Worm (Caenorhabditis elegans) whole organism, L1 larva: Measurements from ENCODE around the gene srt-63.

Experiments used
- C04F5.9 ChIP-seq: sonication (generic microtip); optimal IDR thresholded peaks from 2 replicates; lab custom pipeline; 2016; ENCODE audit warnings: missing genetic modification characterization, missing compliant biosample characterization
- C16A3.4 ChIP-seq: fragments of 150-350 bp; optimal IDR thresholded peaks from 2 replicates; lab custom pipeline; 2014; ENCODE audit warnings: missing biosample characterization, missing genetic modification characterization
- C34B4.2 ChIP-seq: sonication (generic microtip); optimal IDR thresholded peaks from 2 replicates; lab custom pipeline; 2017; ENCODE audit warnings: mild to moderate bottlenecking, missing genetic modification characterization, missing compliant biosample characterization
- F16B12.6 ChIP-seq: fragments of 150-350 bp; optimal IDR thresholded peaks from 2 replicates; lab custom pipeline; 2014; ENCODE audit warnings: missing biosample characterization, missing genetic modification characterization
- Y116A8C.19 ChIP-seq: sonication (generic microtip); optimal IDR thresholded peaks from 2 replicates; lab custom pipeline; 2016; ENCODE audit warnings: missing compliant biosample characterization, missing genetic modification characterization, borderline replicate concordance
- blmp-1 ChIP-seq: fragments of 150-350 bp; optimal IDR thresholded peaks from 2 replicates; lab custom pipeline; 2014; ENCODE audit warnings: missing biosample characterization, missing genetic modification characterization
- ceh-8 ChIP-seq: fragments of 200-800 bp; sonication (Bioruptor generic); optimal IDR thresholded peaks from 2 replicates; lab custom pipeline; 2018; ENCODE audit warnings: mild to moderate bottlenecking, missing genetic modification characterization, moderate library complexity, missing compliant biosample characterization
- ceh-82 ChIP-seq, 3 experiments: fragments of 150-350 bp in 1 of 3; sonication (generic microtip) in 2 of 3; optimal IDR thresholded peaks; 2 replicates each; lab custom pipeline; 2014 to 2017; ENCODE audit warnings: missing biosample characterization in 3 of 3, missing genetic modification characterization in 3 of 3
- ces-1 ChIP-seq: fragments of 150-350 bp; optimal IDR thresholded peaks from 2 replicates; lab custom pipeline; 2014; ENCODE audit warnings: missing biosample characterization, missing genetic modification reagents, missing genetic modification characterization
- dpl-1 ChIP-seq, 3 experiments: fragments of 150-350 bp in 2 of 3; sonication (generic microtip) in 1 of 3; optimal IDR thresholded peaks; 2 replicates each; lab custom pipeline; 2014 to 2017; ENCODE audit warnings: missing biosample characterization in 3 of 3, missing genetic modification characterization in 3 of 3, missing genetic modification reagents in 3 of 3
- fos-1 ChIP-seq: fragments of 150-350 bp; optimal IDR thresholded peaks from 2 replicates; lab custom pipeline; 2014; ENCODE audit warnings: missing biosample characterization, missing genetic modification characterization
- grh-1 ChIP-seq: fragments of 200-800 bp; sonication (Bioruptor generic); IDR thresholded peaks from 2 replicates; pipeline ENCODE4 v1.3.6; 2022; ENCODE audit warnings: missing genetic modification reagents, missing genetic modification characterization, missing compliant biosample characterization
- hlh-4 ChIP-seq: sonication (generic microtip); optimal IDR thresholded peaks from 2 replicates; lab custom pipeline; 2016; ENCODE audit warnings: mild to moderate bottlenecking, missing genetic modification characterization, missing compliant biosample characterization
- hpl-2 ChIP-seq: fragments of 150-350 bp; optimal IDR thresholded peaks from 2 replicates; lab custom pipeline; 2014; ENCODE audit warnings: missing biosample characterization, missing genetic modification reagents, missing genetic modification characterization
- isw-1 ChIP-seq: fragments of 200-800 bp; sonication (Bioruptor generic); IDR thresholded peaks from 2 replicates; pipeline ENCODE4 v1.3.6; 2022; ENCODE audit warnings: missing genetic modification characterization, missing compliant biosample characterization
- jun-1 ChIP-seq: fragments of 150-350 bp; optimal IDR thresholded peaks from 2 replicates; lab custom pipeline; 2014; ENCODE audit warnings: missing biosample characterization, missing genetic modification reagents, missing genetic modification characterization
- lin-13 ChIP-seq: fragments of 150-350 bp; optimal IDR thresholded peaks from 2 replicates; lab custom pipeline; 2014; ENCODE audit warnings: missing biosample characterization, missing genetic modification reagents, missing genetic modification characterization
- lin-15B ChIP-seq: fragments of 150-350 bp; sonication (generic microtip); optimal IDR thresholded peaks from 3 replicates; lab custom pipeline; 2014; ENCODE audit warnings: missing biosample characterization, missing genetic modification characterization
- lin-35 ChIP-seq, 2 experiments: fragments of 150-350 bp; optimal IDR thresholded peaks; 2 replicates each; lab custom pipeline; 2014; ENCODE audit warnings: missing biosample characterization in 2 of 2, missing genetic modification characterization in 2 of 2, missing genetic modification reagents in 2 of 2
- lin-39 ChIP-seq: fragments of 150-350 bp; optimal IDR thresholded peaks from 2 replicates; lab custom pipeline; 2014; ENCODE audit warnings: missing biosample characterization, missing genetic modification reagents, missing genetic modification characterization
- lsy-2 ChIP-seq, 2 experiments: fragments of 150-350 bp; optimal IDR thresholded peaks; 2 replicates each; lab custom pipeline; 2014; ENCODE audit warnings: missing biosample characterization in 2 of 2, missing genetic modification characterization in 2 of 2
- mdl-1 ChIP-seq, 2 experiments: fragments of 150-350 bp; optimal IDR thresholded peaks; 2 replicates each; lab custom pipeline; 2014 to 2017; ENCODE audit warnings: missing biosample characterization in 2 of 2, missing genetic modification characterization in 2 of 2, inconsistent platforms in 1 of 2
- mef-2 ChIP-seq: fragments of 150-350 bp; optimal IDR thresholded peaks from 2 replicates; lab custom pipeline; 2014; ENCODE audit warnings: missing biosample characterization, missing genetic modification characterization
- nhr-11 ChIP-seq: fragments of 150-350 bp; optimal IDR thresholded peaks from 2 replicates; lab custom pipeline; 2014; ENCODE audit warnings: missing biosample characterization, missing genetic modification characterization
- nhr-12 ChIP-seq: sonication (generic microtip); optimal IDR thresholded peaks from 2 replicates; lab custom pipeline; 2017; ENCODE audit warnings: missing biosample characterization, missing genetic modification characterization
- nhr-19 ChIP-seq: fragments of 200-800 bp; sonication (Bioruptor generic); conservative IDR thresholded peaks from 2 replicates; pipeline ENCODE4 v1.3.6; 2022; ENCODE audit warnings: missing genetic modification characterization, missing compliant biosample characterization
- nhr-71 ChIP-seq: sonication (generic microtip); optimal IDR thresholded peaks from 2 replicates; lab custom pipeline; 2016; ENCODE audit warnings: mild to moderate bottlenecking, missing genetic modification characterization, moderate library complexity, missing compliant biosample characterization
- nhr-76 ChIP-seq: sonication (generic microtip); optimal IDR thresholded peaks from 2 replicates; lab custom pipeline; 2017; ENCODE audit warnings: missing biosample characterization, missing genetic modification characterization
- nhr-84 ChIP-seq: sonication (generic microtip); optimal IDR thresholded peaks from 2 replicates; lab custom pipeline; 2017; ENCODE audit warnings: missing biosample characterization, missing genetic modification characterization
- nhr-85 ChIP-seq: sonication (generic microtip); peaks from one replicate; lab custom pipeline; 2016; ENCODE audit warnings: missing genetic modification characterization, inconsistent platforms, missing compliant biosample characterization
- pqm-1 ChIP-seq: sonication (generic microtip); optimal IDR thresholded peaks from 3 replicates; lab custom pipeline; 2017; ENCODE audit warnings: missing biosample characterization, missing genetic modification characterization
- rnt-1 ChIP-seq: sonication (generic microtip); optimal IDR thresholded peaks from 2 replicates; lab custom pipeline; 2016; ENCODE audit warnings: mild to moderate bottlenecking, missing genetic modification characterization, moderate library complexity, missing compliant biosample characterization
- skn-1 ChIP-seq: fragments of 150-350 bp; optimal IDR thresholded peaks from 2 replicates; lab custom pipeline; 2014; ENCODE audit warnings: missing biosample characterization, missing genetic modification characterization
- snu-23 ChIP-seq: sonication (generic microtip); optimal IDR thresholded peaks from 2 replicates; lab custom pipeline; 2016; ENCODE audit warnings: missing genetic modification characterization, missing compliant biosample characterization
- tbx-2 ChIP-seq: sonication (generic microtip); optimal IDR thresholded peaks from 2 replicates; lab custom pipeline; 2016; ENCODE audit warnings: missing genetic modification characterization, missing compliant biosample characterization
- unc-130 ChIP-seq: fragments of 150-350 bp; optimal IDR thresholded peaks from 2 replicates; lab custom pipeline; 2017; ENCODE audit warnings: missing biosample characterization, missing genetic modification characterization, inconsistent platforms
- ztf-4 ChIP-seq: fragments of 150-350 bp; optimal IDR thresholded peaks from 2 replicates; lab custom pipeline; 2014; ENCODE audit warnings: missing biosample characterization, missing genetic modification characterization

The srt-63 gene

ce11 chrV:3260075-3260474 lies 4.1 kb upstream of the srt-63 start, which contains the start of gene srbc-5:
Gene srbc-5, plus strand, starts transcription at chrV:3260375.
- no peak for TF ChIP-seq hlh-4 (tag; lab: Kevin White, UChicago)
- no peak for TF ChIP-seq unc-130
- no peak for TF ChIP-seq mef-2 (tag; lab: Kevin White, UChicago)
- no peak for TF ChIP-seq Y116A8C.19 (tag; lab: Kevin White, UChicago)
- no peak for TF ChIP-seq nhr-71 (tag; lab: Kevin White, UChicago)
- no peak for TF ChIP-seq F16B12.6 (tag; lab: Kevin White, UChicago)
- TF ChIP-seq hpl-2 (GFP tag; lab: Kevin White, UChicago) = no peak
- TF ChIP-seq dpl-1 (GFP tag; optimal IDR thresholded peaks at IDR 0.05; lab: Kevin White, UChicago) = no peak
- TF ChIP-seq nhr-84 = no peak
- TF ChIP-seq lin-13 (GFP tag; lab: Kevin White, UChicago) = no peak
- TF ChIP-seq, all 84 proteins: peak for 0

ce11 chrV:3259168-3259622 lies 3.2 kb upstream of the srt-63 start, which contains the start of gene T28A11.16:
Gene T28A11.16, minus strand, starts transcription at chrV:3259218.
- TF ChIP-seq nhr-19 (GFP tag; lab: Robert Waterston, UW) (0 out of 2 replicates have a peak, but pooled peaks have one; percentile 19), lin-39 (tag; lab: Kevin White, UChicago) (peak; percentile 17), mef-2 (tag; lab: Kevin White, UChicago) (peak; percentile 37), rnt-1 (tag; lab: Kevin White, UChicago) (peak; percentile 72), unc-130 (no peak)

DNA sequence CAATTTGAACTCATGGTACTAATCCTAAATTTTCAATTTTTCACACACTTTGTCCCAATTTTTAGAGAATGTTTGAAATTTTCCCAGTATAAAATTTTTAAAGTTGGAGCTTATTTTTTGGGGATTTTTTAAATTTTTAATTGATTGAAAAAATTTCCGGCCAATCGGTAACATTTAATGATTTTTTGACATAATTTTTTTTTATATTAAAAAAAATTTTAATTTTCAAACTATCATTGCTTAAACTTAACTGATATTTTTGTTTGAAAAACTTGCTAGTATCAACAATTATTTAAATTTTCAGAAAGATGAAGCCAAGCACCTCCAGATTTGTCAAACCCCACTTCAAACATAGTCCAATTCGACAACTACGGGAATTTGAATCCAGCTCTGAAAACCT lies 1.3 kb upstream of the srt-63 start, which contains the start of gene T28A11.22:
T28A11.22 (plus strand) TSS at position 301 of the 400 bp plus-strand sequence.
- no peak for TF ChIP-seq lin-35 (GFP tag; optimal IDR thresholded peaks at IDR 0.05; lab: Kevin White, UChicago)
- TF ChIP-seq lin-15B (tag; lab: Kevin White, UChicago) = no peak
- TF ChIP-seq lin-39 (tag; lab: Kevin White, UChicago) = no peak
- no peak for TF ChIP-seq grh-1 (GFP tag; lab: Robert Waterston, UW)
- no peak for TF ChIP-seq snu-23 (GFP tag; lab: Kevin White, UChicago)
- TF ChIP-seq, all 84 proteins: peak for 0

DNA sequence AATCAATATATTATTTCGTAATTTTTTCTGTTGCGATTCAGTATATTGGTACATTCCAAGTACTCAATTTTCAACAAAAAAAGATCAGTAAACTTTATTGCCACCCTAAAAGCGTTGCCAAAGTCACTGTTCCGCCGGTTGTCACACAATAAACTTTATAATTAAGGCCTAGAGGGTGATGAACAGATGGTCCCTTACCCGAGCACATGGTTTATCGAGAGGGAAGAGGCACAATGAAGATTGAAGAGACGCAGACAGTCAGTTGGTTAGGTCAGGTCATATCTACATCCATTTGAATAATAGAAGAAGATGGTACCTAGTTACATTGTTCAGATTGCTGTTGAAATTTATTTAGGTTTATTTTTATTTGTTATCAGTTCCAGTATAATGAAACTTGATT lies 858 bp upstream of the srt-63 start:
- no peak for TF ChIP-seq pqm-1 (tag; lab: Kevin White, UChicago)
- no peak for TF ChIP-seq lsy-2 (tag; optimal IDR thresholded peaks at IDR 0.05; lab: Kevin White, UChicago)
- no peak for TF ChIP-seq ztf-4 (tag; lab: Kevin White, UChicago)
- no peak for TF ChIP-seq skn-1 (tag; lab: Kevin White, UChicago)
- no peak for TF ChIP-seq nhr-11
- no peak for TF ChIP-seq C04F5.9 (tag; lab: Kevin White, UChicago)
- no peak for TF ChIP-seq lin-13 (GFP tag; lab: Kevin White, UChicago)
- no peak for TF ChIP-seq nhr-71 (tag; lab: Kevin White, UChicago)
- TF ChIP-seq nhr-76 (tag; lab: Kevin White, UChicago) = no peak
- no peak for TF ChIP-seq nhr-85
- no peak for TF ChIP-seq Y116A8C.19 (tag; lab: Kevin White, UChicago)
- TF ChIP-seq C16A3.4 (tag; lab: Kevin White, UChicago) = no peak
- no peak for TF ChIP-seq hlh-4 (tag; lab: Kevin White, UChicago)
- TF ChIP-seq nhr-12 (tag; lab: Kevin White, UChicago) = no peak

DNA sequence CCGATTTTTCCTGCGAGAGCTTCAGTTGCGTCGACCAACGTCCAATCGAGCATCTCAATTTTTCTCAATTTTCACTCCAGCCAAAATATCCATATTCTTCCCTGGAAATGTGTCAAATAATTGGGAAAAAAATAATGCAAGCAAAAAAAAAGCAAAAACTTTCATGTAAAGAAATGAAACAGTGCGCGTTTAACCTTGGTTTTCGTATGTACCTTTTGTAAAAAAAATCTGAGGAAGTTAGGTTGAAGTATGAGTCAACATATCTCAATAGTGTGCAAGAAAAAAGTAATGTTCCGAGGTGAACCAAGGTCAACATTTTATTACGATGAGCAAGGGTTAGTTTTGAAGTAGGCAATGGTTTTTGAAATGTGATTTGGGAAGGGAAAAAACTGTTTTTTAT lies 5.8 kb downstream of the srt-63 start, which contains the start of gene T28A11.13:
T28A11.13 (minus strand) TSS at position 101 of the 400 bp plus-strand sequence.
- TF ChIP-seq grh-1 (GFP tag; lab: Robert Waterston, UW) (no peak), pqm-1 (tag; lab: Kevin White, UChicago) (no peak), nhr-19 (GFP tag; lab: Robert Waterston, UW) (no peak), ceh-8 (GFP tag; lab: Kevin White, UChicago) (no peak), blmp-1 (tag; lab: Kevin White, UChicago) (no peak), tbx-2 (tag; lab: Kevin White, UChicago) (no peak), jun-1 (tag; lab: Kevin White, UChicago) (no peak), hlh-4 (tag; lab: Kevin White, UChicago) (no peak), fos-1 (tag; lab: Kevin White, UChicago) (no peak), ceh-82 (tag; optimal IDR thresholded peaks at IDR 0.05; lab: Kevin White, UChicago) (no peak), C34B4.2 (tag; lab: Kevin White, UChicago) (no peak), ces-1 (GFP tag; lab: Kevin White, UChicago) (no peak), hpl-2 (GFP tag; lab: Kevin White, UChicago) (no peak), ztf-4 (tag; lab: Kevin White, UChicago) (no peak), isw-1 (GFP tag; lab: Robert Waterston, UW) (no peak), rnt-1 (tag; lab: Kevin White, UChicago) (no peak), mdl-1 (tag; optimal IDR thresholded peaks at IDR 0.05; lab: Kevin White, UChicago) (no peak)
